Worm (Caenorhabditis elegans): ENCODE results near the gene gpcp-1.
A peak's percentile ranks its signal among the peaks of the same experiment; 100 is the strongest.

The gpcp-1 gene

DNA sequence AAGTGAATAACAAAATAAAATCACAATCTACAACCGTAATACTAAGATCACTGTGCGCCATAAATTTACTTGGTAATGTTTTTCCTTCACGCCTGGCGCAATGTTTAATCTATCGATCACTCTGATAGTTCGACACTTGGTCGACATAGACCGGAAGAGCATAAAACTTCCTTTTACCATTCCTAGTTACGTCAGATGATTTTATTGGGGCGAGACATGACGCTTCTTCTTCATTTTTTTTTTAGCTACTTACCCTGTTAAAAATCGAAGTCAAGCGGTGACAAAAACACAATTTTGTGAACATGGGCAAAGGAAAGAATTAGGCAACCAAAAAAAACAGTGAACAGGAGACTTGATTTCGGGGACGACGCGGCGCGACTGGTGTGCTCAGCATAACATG, 44.1 kb upstream of the gpcp-1 start:
- TF ChIP-seq pros-1 (tag; optimal IDR thresholded peaks at IDR 0.05): no peak
- no peak for TF ChIP-seq C38D4.7 (GFP tag; optimal IDR thresholded peaks at IDR 0.05)
- TF ChIP-seq Y22D7AL.16 (tag; optimal IDR thresholded peaks at IDR 0.05): no peak
- no peak for TF ChIP-seq npax-4 (tag; optimal IDR thresholded peaks at IDR 0.05)
- TF ChIP-seq ceh-22 (tag; optimal IDR thresholded peaks at IDR 0.05): no peak
- TF ChIP-seq hlh-13 (GFP tag; optimal IDR thresholded peaks at IDR 0.05): no peak
- no peak for TF ChIP-seq pag-3 (tag; optimal IDR thresholded peaks at IDR 0.05; ENCODE audit: borderline replicate concordance)
- TF ChIP-seq nfya-1 (tag; optimal IDR thresholded peaks at IDR 0.05): no peak
- TF ChIP-seq lin-11 (tag; optimal IDR thresholded peaks at IDR 0.05): no peak
- no peak for TF ChIP-seq pat-9 (tag; optimal IDR thresholded peaks at IDR 0.05)
- no peak for TF ChIP-seq fax-1 (tag; optimal IDR thresholded peaks at IDR 0.05)
- no peak for TF ChIP-seq ceh-6 (GFP tag; optimal IDR thresholded peaks at IDR 0.05)
- no peak for TF ChIP-seq tbx-2 (tag; optimal IDR thresholded peaks at IDR 0.05)
- TF ChIP-seq rnt-1 (tag; optimal IDR thresholded peaks at IDR 0.05): no peak
- no peak for TF ChIP-seq hlh-15 (tag; optimal IDR thresholded peaks at IDR 0.05)
- no peak for TF ChIP-seq ref-2 (tag; optimal IDR thresholded peaks at IDR 0.05)

DNA sequence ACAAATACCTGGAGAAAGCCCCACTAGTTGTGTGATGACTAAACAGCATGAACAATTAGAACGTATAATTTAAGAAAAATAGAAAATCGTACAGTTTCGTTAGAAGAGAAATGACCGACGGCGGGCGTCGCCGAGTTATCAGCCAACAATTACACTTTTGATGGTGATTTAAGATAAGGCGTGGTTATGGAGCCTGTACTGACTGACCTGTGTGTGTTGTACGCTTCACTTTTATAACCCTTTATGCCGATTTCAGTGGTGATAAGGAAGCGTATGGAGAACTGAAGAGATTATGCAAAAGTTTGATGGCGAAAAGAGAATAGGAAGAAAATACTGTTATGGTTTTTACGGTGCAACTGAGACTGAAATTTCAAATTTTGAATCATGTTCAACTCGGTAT, 42.7 kb upstream of the gpcp-1 start:
- peak; percentile 87 for TF ChIP-seq elt-2 (tag; optimal IDR thresholded peaks at IDR 0.05)
- no peak for TF ChIP-seq ahr-1 (tag; optimal IDR thresholded peaks at IDR 0.05)
- TF ChIP-seq hlh-30 (tag; optimal IDR thresholded peaks at IDR 0.05; ENCODE audit: insufficient read depth): no peak

DNA sequence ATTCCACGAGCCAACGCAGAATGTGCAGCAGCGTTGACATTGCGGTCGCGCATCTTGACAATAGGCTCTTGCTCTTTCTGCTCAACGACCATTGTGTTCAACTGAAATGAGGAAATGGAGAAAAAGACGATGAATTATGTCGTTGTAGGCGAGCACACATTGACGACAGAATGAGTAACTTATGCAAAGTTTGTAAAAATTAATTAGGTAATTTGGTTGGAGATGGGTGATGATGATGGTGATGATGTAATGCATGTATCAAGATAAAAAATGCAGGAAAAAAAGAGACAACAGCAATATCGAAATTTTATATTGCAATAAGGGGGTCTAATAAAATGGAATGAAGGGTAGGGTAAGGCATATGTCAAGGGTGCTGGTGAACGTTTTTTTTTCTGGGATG, 41.9 kb upstream of the gpcp-1 start, which contains the start of gene bbln-1:
Gene bbln-1, minus strand, starts transcription at position 101 of the 400 bp plus-strand sequence.
- TF ChIP-seq lim-6 (tag; optimal IDR thresholded peaks at IDR 0.05): no peak
- TF ChIP-seq hlh-15 (tag; optimal IDR thresholded peaks at IDR 0.05): no peak
- TF ChIP-seq ceh-18 (tag; optimal IDR thresholded peaks at IDR 0.05): no peak

DNA sequence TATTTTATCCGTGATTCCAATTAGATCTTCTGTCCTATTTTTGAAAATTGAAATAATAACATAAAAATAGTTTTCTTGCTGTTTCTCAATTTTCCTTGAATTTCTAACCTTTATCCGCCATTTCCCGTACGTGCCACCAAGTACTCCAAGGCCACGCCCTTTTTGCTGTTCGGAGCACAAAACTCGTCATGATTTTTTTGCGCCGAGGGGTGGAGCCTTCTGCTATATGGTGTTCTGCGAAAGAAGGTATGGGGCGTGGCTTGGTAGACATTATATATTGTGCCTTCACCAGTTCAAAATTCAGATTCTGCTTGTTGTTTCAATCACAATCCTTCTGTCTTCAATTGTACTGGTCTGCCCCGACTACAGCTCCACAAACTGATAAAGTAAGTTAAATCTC, 34.8 kb upstream of the gpcp-1 start, which contains the start of gene C15C7.4:
Gene C15C7.4, plus strand, starts transcription at position 301 of the 400 bp plus-strand sequence.
- no peak for TF ChIP-seq hlh-13 (GFP tag; optimal IDR thresholded peaks at IDR 0.05)
- no peak for TF ChIP-seq ceh-6 (GFP tag; optimal IDR thresholded peaks at IDR 0.05)
- TF ChIP-seq tbx-2 (tag; optimal IDR thresholded peaks at IDR 0.05): no peak
- TF ChIP-seq fkh-6 (tag; optimal IDR thresholded peaks at IDR 0.05): no peak
- TF ChIP-seq fkh-10 (GFP tag; optimal IDR thresholded peaks at IDR 0.05): no peak
- no peak for TF ChIP-seq mec-3 (tag; optimal IDR thresholded peaks at IDR 0.05; ENCODE audit: borderline replicate concordance)
- TF ChIP-seq ceh-48 (tag; optimal IDR thresholded peaks at IDR 0.05): no peak
- no peak for TF ChIP-seq C08G9.2 (tag; optimal IDR thresholded peaks at IDR 0.05)

DNA sequence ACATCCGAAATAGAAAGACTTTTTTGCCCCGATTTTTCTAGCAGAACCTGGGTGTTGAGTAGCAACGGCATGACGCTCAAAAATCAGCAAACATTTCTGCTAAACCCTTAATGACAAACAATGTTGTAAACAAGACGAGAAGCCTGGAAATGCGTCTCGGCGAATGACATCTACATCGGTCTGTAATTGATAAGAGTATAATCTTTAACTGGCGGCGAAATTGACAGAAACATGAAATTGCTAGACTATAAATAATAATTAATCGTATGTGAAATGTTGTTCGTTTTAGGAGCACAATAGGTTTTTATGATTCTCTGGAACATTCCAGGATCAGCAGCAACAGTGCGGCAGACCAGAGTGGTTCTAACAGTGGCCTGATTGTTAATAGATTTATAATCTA, 31.3 kb upstream of the gpcp-1 start:
- no peak for TF ChIP-seq pha-2 (tag; optimal IDR thresholded peaks at IDR 0.05)
- TF ChIP-seq odd-2 (tag; optimal IDR thresholded peaks at IDR 0.05): no peak
- TF ChIP-seq gmeb-2 (tag; optimal IDR thresholded peaks at IDR 0.05): no peak
- TF ChIP-seq ceh-6 (GFP tag; optimal IDR thresholded peaks at IDR 0.05): no peak
- no peak for TF ChIP-seq madf-2 (tag; optimal IDR thresholded peaks at IDR 0.05)
- TF ChIP-seq F13H6.1 (tag; optimal IDR thresholded peaks at IDR 0.05): no peak
- no peak for TF ChIP-seq unc-42 (tag; optimal IDR thresholded peaks at IDR 0.05)
- no peak for TF ChIP-seq syd-9 (tag; optimal IDR thresholded peaks at IDR 0.05)
